Fruit fly (Drosophila melanogaster) whole organism, wandering third instar larva: ENCODE data around the gene CG31221.

Source experiments
- CG9705 ChIP-seq: fragments of 200-800 bp; sonication (Bioruptor generic); optimal IDR thresholded peaks from 2 replicates; lab custom pipeline; 2018; ENCODE audit warnings: missing biosample characterization, mild to moderate bottlenecking, missing genetic modification characterization
- jim ChIP-seq: fragments of 175-275, 200-325 bp; sonication (Bioruptor generic); optimal IDR thresholded peaks from 2 replicates; lab custom pipeline; 2016; ENCODE audit warnings: missing biosample characterization, mild to moderate bottlenecking, missing genetic modification characterization

dm6 chr3R:19503058-19503682 is 90.7 kb downstream of the CG31221 start:
- TF ChIP-seq jim (no peak), CG9705 (GFP tag; lab: Kevin White, UChicago) (no peak)
